Worm (Caenorhabditis elegans): ENCODE results near the gene Y57G11C.36.

Y57G11C.36 gene

DNA sequence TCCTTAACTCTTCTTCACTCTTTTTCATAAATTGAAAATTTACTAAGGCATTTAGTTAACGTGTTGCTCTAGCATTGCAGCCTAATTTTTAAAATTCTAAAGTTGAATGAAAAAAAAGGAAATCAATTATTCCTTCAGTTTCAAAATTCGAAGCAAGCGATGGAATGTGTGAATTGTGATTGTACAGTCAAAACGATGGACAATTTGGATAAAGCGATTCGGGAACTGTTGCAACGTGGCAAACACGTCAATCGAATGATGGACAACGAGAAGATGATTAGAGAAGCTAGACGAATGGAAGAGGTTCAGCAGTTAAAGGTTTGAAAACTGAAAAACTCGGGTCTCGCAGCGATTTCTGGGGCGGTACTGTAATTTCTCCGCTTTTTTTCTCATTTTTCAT, 25.6 kb upstream of the Y57G11C.36 start, which contains the start of gene Y57G11C.14:
TSS of gene Y57G11C.14 (plus strand) at position 126 of the 400 bp plus-strand sequence.
- no peak for TF ChIP-seq ttx-3 (tag; optimal IDR thresholded peaks at IDR 0.05)
- no peak for TF ChIP-seq unc-42 (tag; optimal IDR thresholded peaks at IDR 0.05)
- TF ChIP-seq fax-1 (tag; optimal IDR thresholded peaks at IDR 0.05): no peak
- TF ChIP-seq pag-3 (tag; optimal IDR thresholded peaks at IDR 0.05; ENCODE audit: borderline replicate concordance): no peak
- no peak for TF ChIP-seq ceh-34 (tag; optimal IDR thresholded peaks at IDR 0.05)
- TF ChIP-seq elt-2 (tag; optimal IDR thresholded peaks at IDR 0.05): no peak
- TF ChIP-seq ceh-31 (tag; optimal IDR thresholded peaks at IDR 0.05): no peak
- TF ChIP-seq pax-1 (tag; optimal IDR thresholded peaks at IDR 0.05): no peak
- no peak for TF ChIP-seq K09A11.1 (tag; optimal IDR thresholded peaks at IDR 0.05; ENCODE audit: insufficient read depth)

ce11 chrIV:14797849-14798248, 24.3 kb upstream of the Y57G11C.36 start, which contains the start of gene arl-8:
TSS of gene arl-8 (plus strand) at chrIV:14798149.
- TF ChIP-seq pha-4 (tag; optimal IDR thresholded peaks at IDR 0.05) (no peak), tbx-2 (tag; optimal IDR thresholded peaks at IDR 0.05) (no peak), F13H6.1 (tag; optimal IDR thresholded peaks at IDR 0.05) (no peak), unc-86 (tag; optimal IDR thresholded peaks at IDR 0.05) (no peak), eyg-1 (tag; optimal IDR thresholded peaks at IDR 0.05) (no peak), pros-1 (tag; optimal IDR thresholded peaks at IDR 0.05) (no peak), ceh-45 (GFP tag; IDR thresholded peaks at IDR 0.05) (no peak), ceh-14 (tag; optimal IDR thresholded peaks at IDR 0.05) (no peak), che-1 (tag; optimal IDR thresholded peaks at IDR 0.05) (no peak), ceh-6 (GFP tag; optimal IDR thresholded peaks at IDR 0.05) (no peak), lim-6 (tag; optimal IDR thresholded peaks at IDR 0.05) (no peak), tbx-7 (tag; optimal IDR thresholded peaks at IDR 0.05) (no peak), dve-1 (tag; optimal IDR thresholded peaks at IDR 0.05) (no peak), C38D4.7 (GFP tag; optimal IDR thresholded peaks at IDR 0.05) (no peak), ceh-18 (tag; optimal IDR thresholded peaks at IDR 0.05) (no peak), pqm-1 (tag; optimal IDR thresholded peaks at IDR 0.05) (no peak), hlh-6 (tag; optimal IDR thresholded peaks at IDR 0.05) (no peak)

DNA sequence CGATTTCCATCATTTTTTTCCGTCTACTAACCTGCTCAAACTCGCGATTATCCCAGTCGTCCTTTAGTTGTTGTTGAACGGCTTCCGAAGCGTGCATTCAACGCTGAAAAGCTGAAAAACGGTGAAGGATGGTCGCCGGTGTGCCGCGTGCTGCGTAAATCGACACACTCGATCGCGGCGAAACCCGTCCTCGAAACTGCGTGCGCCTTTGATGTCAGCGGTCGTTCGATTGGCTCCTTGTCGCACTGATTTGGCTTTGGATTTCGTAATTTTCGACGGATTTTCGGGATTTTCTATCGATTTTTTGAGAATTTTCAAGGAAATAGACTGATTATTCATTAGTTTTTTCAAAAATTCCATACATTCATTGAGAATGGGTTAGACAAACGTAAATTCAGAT, 23.8 kb upstream of the Y57G11C.36 start, which contains the start of the genes Y57G11C.1147 and nuo-3:
TSS of gene Y57G11C.1147 (minus strand) at position 161 of the 400 bp plus-strand sequence.
TSS of gene nuo-3 (minus strand) at position 191 of the 400 bp plus-strand sequence.
- TF ChIP-seq hlh-8 (tag; optimal IDR thresholded peaks at IDR 0.05) (no peak), nfya-1 (tag; optimal IDR thresholded peaks at IDR 0.05) (peak; percentile 16)

DNA sequence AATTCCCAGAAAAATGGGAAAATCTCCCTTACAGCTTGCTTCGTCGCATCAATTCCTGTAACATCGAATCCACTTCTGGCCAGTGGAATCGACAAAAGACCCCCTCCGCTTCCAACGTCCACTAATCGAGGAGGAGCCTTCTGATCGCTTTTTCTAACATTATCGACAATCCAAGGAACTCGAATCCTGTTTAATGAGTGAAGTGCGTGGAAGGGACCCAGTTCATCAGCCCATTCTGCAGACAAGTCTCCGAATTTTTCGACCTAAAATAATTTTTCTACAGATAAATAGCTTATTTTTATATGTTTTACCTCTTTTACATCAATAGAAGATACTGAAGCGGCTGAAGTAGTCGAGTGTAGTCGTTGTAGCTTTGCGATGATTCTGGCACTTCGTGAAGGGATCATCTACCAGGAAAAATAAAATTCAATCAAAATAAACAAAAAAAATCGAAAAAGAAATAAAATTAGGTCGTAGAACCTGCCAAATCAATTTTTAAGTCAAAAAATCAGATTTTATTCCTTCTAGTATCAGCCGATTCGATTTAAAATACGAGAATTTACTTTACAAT, 22.4 kb upstream of the Y57G11C.36 start, which contains the start of gene coq-3:
TSS of gene coq-3 (minus strand) at position 407 of the 571 bp plus-strand sequence.
- TF ChIP-seq hlh-6 (tag; optimal IDR thresholded peaks at IDR 0.05) (no peak), hlh-15 (tag; optimal IDR thresholded peaks at IDR 0.05) (no peak), C08G9.2 (tag; optimal IDR thresholded peaks at IDR 0.05) (no peak), hlh-8 (tag; optimal IDR thresholded peaks at IDR 0.05) (no peak), pqm-1 (tag; optimal IDR thresholded peaks at IDR 0.05) (no peak), ceh-2 (tag; optimal IDR thresholded peaks at IDR 0.05) (no peak), gmeb-2 (tag; optimal IDR thresholded peaks at IDR 0.05) (no peak), pag-3 (tag; optimal IDR thresholded peaks at IDR 0.05; ENCODE audit: borderline replicate concordance) (no peak)

ce11 chrIV:14793900-14794624, 20.5 kb upstream of the Y57G11C.36 start:
- TF ChIP-seq rnt-1 (tag; optimal IDR thresholded peaks at IDR 0.05) (peak; percentile 61), unc-86 (tag; optimal IDR thresholded peaks at IDR 0.05) (no peak), pqm-1 (tag; optimal IDR thresholded peaks at IDR 0.05) (no peak), fkh-10 (GFP tag; optimal IDR thresholded peaks at IDR 0.05) (peak; percentile 34), Y22D7AL.16 (tag; optimal IDR thresholded peaks at IDR 0.05) (no peak), ceh-14 (tag; optimal IDR thresholded peaks at IDR 0.05) (peak; percentile 7), pros-1 (tag; optimal IDR thresholded peaks at IDR 0.05) (peak; percentile 2), ceh-30 (tag; optimal IDR thresholded peaks at IDR 0.05) (no peak), unc-42 (tag; optimal IDR thresholded peaks at IDR 0.05) (no peak), ceh-24 (tag; optimal IDR thresholded peaks at IDR 0.05) (no peak), hlh-15 (tag; optimal IDR thresholded peaks at IDR 0.05) (no peak), ama-1 (optimal IDR thresholded peaks at IDR 0.05) (no peak), dve-1 (tag; optimal IDR thresholded peaks at IDR 0.05) (no peak), ceh-2 (tag; optimal IDR thresholded peaks at IDR 0.05) (no peak), tbx-7 (tag; optimal IDR thresholded peaks at IDR 0.05) (no peak), pha-2 (tag; optimal IDR thresholded peaks at IDR 0.05) (peak; percentile 27), hlh-30 (tag; optimal IDR thresholded peaks at IDR 0.05; ENCODE audit: insufficient read depth) (peak; percentile 21), madf-2 (tag; optimal IDR thresholded peaks at IDR 0.05) (no peak), ceh-31 (tag; optimal IDR thresholded peaks at IDR 0.05) (peak; percentile 63), ceh-48 (tag; optimal IDR thresholded peaks at IDR 0.05) (peak; percentile 94), ceh-45 (GFP tag; IDR thresholded peaks at IDR 0.05) (no peak)
